7 worm cellular contexts compared by ENCODE assay signal in the genomic region with DNA sequence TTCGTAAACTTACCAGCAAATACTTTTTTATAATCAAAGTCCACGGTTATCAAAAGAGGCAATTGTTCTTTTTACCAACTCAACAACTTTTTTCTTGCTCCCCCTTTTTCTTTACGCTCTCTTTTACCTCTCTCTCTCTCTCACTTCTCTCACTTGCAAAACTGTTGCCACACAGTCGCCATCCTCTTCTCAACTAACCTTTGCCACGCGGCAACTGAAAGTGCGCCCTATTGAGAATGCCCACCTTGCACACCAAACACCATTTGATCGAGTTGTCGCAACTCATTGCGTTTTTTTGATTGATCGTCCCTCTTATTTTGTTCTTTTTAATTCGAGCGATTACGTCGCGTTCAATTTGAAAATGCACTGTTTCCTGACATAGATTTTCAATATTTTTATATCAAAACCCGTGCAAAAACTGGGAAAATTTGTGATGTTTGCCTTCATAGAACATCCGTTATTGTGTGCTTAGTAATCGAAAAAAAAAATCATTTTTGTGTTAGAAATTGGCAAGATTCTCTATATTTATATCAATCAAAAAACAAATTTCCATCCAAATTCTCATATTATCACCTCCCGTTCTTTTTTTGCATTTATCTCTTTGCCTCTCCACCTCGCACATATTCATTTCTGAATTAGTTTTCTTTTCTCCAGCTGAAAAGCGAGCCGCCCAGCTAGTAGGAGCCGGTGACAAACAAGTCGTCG.
TF ChIP-seq lines count a peak whose summit lies in the region.

A gene (plus strand): TSS at position 655 of the 705 bp plus-strand sequence.

TF ChIP-seq in whole organism, L1 larva, 84 proteins besides CTCF, POLR2A, EP300 and RAD21:
- TF ChIP-seq snu-23 (GFP tag; optimal IDR thresholded peaks at IDR 0.05; lab: Kevin White, UChicago) (peak; percentile 20), sup-37 (GFP tag; optimal IDR thresholded peaks at IDR 0.05; lab: Kevin White, UChicago) (no peak), nhr-71 (tag; optimal IDR thresholded peaks at IDR 0.05; lab: Kevin White, UChicago) (peak; percentile 66), nhr-20 (tag; optimal IDR thresholded peaks at IDR 0.05; lab: Kevin White, UChicago) (peak; percentile 26), grh-1 (GFP tag; IDR thresholded peaks at IDR 0.05; lab: Robert Waterston, UW) (no peak), mdl-1 (tag; optimal IDR thresholded peaks at IDR 0.05; lab: Kevin White, UChicago) (peak in 1 of 2 experiments; percentile 2)

TF ChIP-seq in whole organism, L2 larva, 48 proteins besides CTCF, POLR2A, EP300 and RAD21:
- TF ChIP-seq ZK546.5 (tag; optimal IDR thresholded peaks at IDR 0.05; lab: Kevin White, UChicago) (no peak), crh-2 (tag; optimal IDR thresholded peaks at IDR 0.05; lab: Kevin White, UChicago) (peak; percentile 84), sma-9 (GFP tag; optimal IDR thresholded peaks at IDR 0.05; lab: Kevin White, UChicago) (no peak), sma-9 (tag; optimal IDR thresholded peaks at IDR 0.05; lab: Kevin White, UChicago) (no peak), ztf-4 (tag; optimal IDR thresholded peaks at IDR 0.05; lab: Kevin White, UChicago) (no peak), nhr-21 (tag; optimal IDR thresholded peaks at IDR 0.05; lab: Kevin White, UChicago) (no peak), zag-1 (tag; optimal IDR thresholded peaks at IDR 0.05; lab: Kevin White, UChicago) (no peak), ztf-11 (tag; optimal IDR thresholded peaks at IDR 0.05; lab: Kevin White, UChicago) (no peak), F13H6.1 (tag; optimal IDR thresholded peaks at IDR 0.05; lab: Kevin White, UChicago) (peak; percentile 10)

TF ChIP-seq in whole organism, L3 larva, 47 proteins besides CTCF, POLR2A, EP300 and RAD21:
- TF ChIP-seq unc-62 (GFP tag; optimal IDR thresholded peaks at IDR 0.05; lab: Kevin White, UChicago) (no peak), snpc-4 (tag; optimal IDR thresholded peaks at IDR 0.05; lab: Kevin White, UChicago) (no peak), pha-4 (tag; optimal IDR thresholded peaks at IDR 0.05; lab: Kevin White, UChicago) (peak; percentile 54)
TF ChIP-seq in whole organism, L3 larva: peak in this region for 1.

TF ChIP-seq in whole organism, L4 larva, 104 proteins besides CTCF, POLR2A, EP300 and RAD21:
- TF ChIP-seq ztf-11 (tag; optimal IDR thresholded peaks at IDR 0.05; lab: Kevin White, UChicago), result no peak
- no peak for TF ChIP-seq lin-39 (tag; optimal IDR thresholded peaks at IDR 0.05; lab: Kevin White, UChicago)
- TF ChIP-seq nhr-102 (tag; optimal IDR thresholded peaks at IDR 0.05; lab: Kevin White, UChicago), result no peak
- no peak for TF ChIP-seq snpc-4 (tag; optimal IDR thresholded peaks at IDR 0.05; lab: Kevin White, UChicago)
- TF ChIP-seq egl-43 (GFP tag; IDR thresholded peaks at IDR 0.05; lab: Robert Waterston, UW), result no peak
- TF ChIP-seq zip-2 (tag; optimal IDR thresholded peaks at IDR 0.05; lab: Kevin White, UChicago), result no peak
- TF ChIP-seq nhr-11 (tag; optimal IDR thresholded peaks at IDR 0.05; lab: Kevin White, UChicago), result no peak
- peak; percentile 36 for TF ChIP-seq mes-2 (tag; optimal IDR thresholded peaks at IDR 0.05; lab: Kevin White, UChicago; ENCODE audit: poor library complexity, severe bottlenecking)
- no peak for TF ChIP-seq lin-29 (GFP tag; IDR thresholded peaks at IDR 0.05; lab: Robert Waterston, UW)
- TF ChIP-seq F44E2.7 (GFP tag; IDR thresholded peaks at IDR 0.05; lab: Robert Waterston, UW), result no peak
- 0 out of 2 replicates have a peak, but pooled peaks have one; percentile 15 for TF ChIP-seq lin-38 (GFP tag; IDR thresholded peaks at IDR 0.05; lab: Robert Waterston, UW)
- TF ChIP-seq unc-62 (GFP tag; optimal IDR thresholded peaks at IDR 0.05 in 1 of 2; lab: Kevin White, UChicago), result peak in 1 of 2 experiments; percentile 10
- no peak for TF ChIP-seq unc-62 (tag; optimal IDR thresholded peaks at IDR 0.05; lab: Kevin White, UChicago)
- no peak for TF ChIP-seq ama-1 (optimal IDR thresholded peaks at IDR 0.05; lab: Kevin White, UChicago)
- TF ChIP-seq saeg-2 (GFP tag; IDR thresholded peaks at IDR 0.05; lab: Robert Waterston, UW), result no peak
- TF ChIP-seq spr-1 (tag; optimal IDR thresholded peaks at IDR 0.05; lab: Kevin White, UChicago), result no peak

TF ChIP-seq in whole organism, late embryonic, 69 proteins besides CTCF, POLR2A, EP300 and RAD21:
- TF ChIP-seq pat-9 (tag; optimal IDR thresholded peaks at IDR 0.05; lab: Kevin White, UChicago) (no peak), dmd-4 (tag; optimal IDR thresholded peaks at IDR 0.05; lab: Kevin White, UChicago; ENCODE audit: borderline replicate concordance) (no peak), tbx-2 (tag; optimal IDR thresholded peaks at IDR 0.05; lab: Kevin White, UChicago) (peak; percentile 31), pqm-1 (tag; optimal IDR thresholded peaks at IDR 0.05; lab: Kevin White, UChicago) (no peak), unc-42 (tag; optimal IDR thresholded peaks at IDR 0.05; lab: Kevin White, UChicago) (no peak)

TF ChIP-seq in whole organism, mixed stage, embryonic, 35 proteins besides CTCF, POLR2A, EP300 and RAD21:
- peak; percentile 11 for TF ChIP-seq ceh-39 (tag; optimal IDR thresholded peaks at IDR 0.05; lab: Kevin White, UChicago)
- TF ChIP-seq nhr-2 (tag; optimal IDR thresholded peaks at IDR 0.05; lab: Kevin White, UChicago), result peak; percentile 19
- no peak for TF ChIP-seq mls-2 (tag; optimal IDR thresholded peaks at IDR 0.05; lab: Kevin White, UChicago)

TF ChIP-seq in whole organism, young adult, 124 proteins besides CTCF, POLR2A, EP300 and RAD21:
- TF ChIP-seq let-607 (tag; optimal IDR thresholded peaks at IDR 0.05; lab: Kevin White, UChicago) (peak in 1 of 2 experiments; percentile 10), nhr-80 (tag; optimal IDR thresholded peaks at IDR 0.05; lab: Kevin White, UChicago) (peak; percentile 2), ceh-58 (GFP tag; IDR thresholded peaks at IDR 0.05; lab: Robert Waterston, UW) (0 out of 2 replicates have a peak, but pooled peaks have one; percentile 32), dox-1 (GFP tag; IDR thresholded peaks at IDR 0.05; lab: Robert Waterston, UW) (0 out of 2 replicates have a peak, but pooled peaks have one; percentile 33), zfh-2 (GFP tag; conservative IDR thresholded peaks at IDR 0.05; lab: Robert Waterston, UW) (no peak)
TF ChIP-seq in whole organism, young adult: peak in this region for 4.
